Worm (Caenorhabditis elegans) whole organism, young adult: ENCODE results near the gene F16B12.7.

Experiments used
- B0019.2 ChIP-seq: fragments of 200-800 bp; sonication (Bioruptor generic); conservative IDR thresholded peaks from 2 replicates; pipeline ENCODE4 v1.3.6; 2022; ENCODE audit warnings: missing genetic modification reagents, missing genetic modification characterization, missing compliant biosample characterization
- C06A6.2 ChIP-seq: fragments of 200-800 bp; sonication (Bioruptor generic); conservative IDR thresholded peaks from 2 replicates; pipeline ENCODE4 v1.3.6; 2022; ENCODE audit warnings: missing genetic modification characterization, missing compliant biosample characterization
- F49E8.2 ChIP-seq: sonication (generic microtip); optimal IDR thresholded peaks from 3 replicates; lab custom pipeline; 2017; ENCODE audit warnings: missing genetic modification characterization, mild to moderate bottlenecking, missing compliant biosample characterization, antibody characterized with exemption, moderate library complexity; ENCODE audit not compliant: insufficient read depth
- K11D2.4 ChIP-seq: fragments of 200-800 bp; sonication (Bioruptor generic); IDR thresholded peaks from 2 replicates; pipeline ENCODE4 v1.3.6; 2022; ENCODE audit warnings: missing genetic modification reagents, missing genetic modification characterization, missing compliant biosample characterization
- K12H6.12 ChIP-seq: fragments of 200-800 bp; sonication (Bioruptor generic); optimal IDR thresholded peaks from 2 replicates; lab custom pipeline; 2018; ENCODE audit warnings: mild to moderate bottlenecking, missing genetic modification characterization, missing compliant biosample characterization
- T07F8.4 ChIP-seq: sonication (generic microtip); optimal IDR thresholded peaks from 2 replicates; lab custom pipeline; 2016; ENCODE audit warnings: mild to moderate bottlenecking, missing genetic modification characterization, moderate library complexity, missing compliant biosample characterization
- T26A5.8 ChIP-seq: sonication (generic microtip); optimal IDR thresholded peaks from 2 replicates; lab custom pipeline; 2016; ENCODE audit warnings: missing genetic modification characterization, missing compliant biosample characterization
- Y56A3A.18 ChIP-seq: fragments of 200-800 bp; sonication (Bioruptor generic); IDR thresholded peaks from 2 replicates; pipeline ENCODE4 v1.3.6; 2022; ENCODE audit warnings: missing genetic modification reagents, missing genetic modification characterization, missing compliant biosample characterization
- Y67H2A.10 ChIP-seq: fragments of 200-800 bp; sonication (Bioruptor generic); conservative IDR thresholded peaks from 2 replicates; pipeline ENCODE4 v1.3.6; 2022; ENCODE audit warnings: missing genetic modification reagents, missing genetic modification characterization, missing compliant biosample characterization
- Y79H2A.3 ChIP-seq: fragments of 200-800 bp; sonication (Bioruptor generic); conservative IDR thresholded peaks from 2 replicates; pipeline ENCODE4 v1.3.6; 2022; ENCODE audit warnings: missing genetic modification reagents, missing genetic modification characterization, missing compliant biosample characterization
- aptf-2 ChIP-seq: fragments of 200-800 bp; sonication (Bioruptor generic); conservative IDR thresholded peaks from 2 replicates; pipeline ENCODE4 v1.3.6; 2022; ENCODE audit warnings: missing genetic modification reagents, missing genetic modification characterization, missing compliant biosample characterization
- aptf-3 ChIP-seq: fragments of 200-800 bp; sonication (Bioruptor generic); IDR thresholded peaks from 2 replicates; pipeline ENCODE4 v1.3.6; 2022; ENCODE audit warnings: missing genetic modification characterization, missing compliant biosample characterization
- bed-2 ChIP-seq: fragments of 200-800 bp; sonication (Bioruptor generic); IDR thresholded peaks from 2 replicates; pipeline ENCODE4 v1.3.6; 2022; ENCODE audit warnings: missing genetic modification reagents, missing genetic modification characterization, missing compliant biosample characterization
- ccch-3 ChIP-seq: fragments of 200-800 bp; sonication (Bioruptor generic); optimal IDR thresholded peaks from 2 replicates; lab custom pipeline; 2018; ENCODE audit warnings: mild to moderate bottlenecking, missing genetic modification characterization, missing compliant biosample characterization
- cebp-1 ChIP-seq, 2 experiments: fragments of 200-800 bp in 1 of 2; sonication (Bioruptor generic) in 1 of 2; sonication (generic microtip) in 1 of 2; IDR thresholded peaks in 1 of 2; optimal IDR thresholded peaks in 1 of 2; 2 replicates each; pipeline versions ENCODE4 v1.3.6 to Lab custom; 2017 to 2022; ENCODE audit warnings: missing compliant biosample characterization in 2 of 2, missing genetic modification characterization in 2 of 2, mild to moderate bottlenecking in 1 of 2, missing genetic modification reagents in 1 of 2, moderate library complexity in 1 of 2
- ceh-27 ChIP-seq: fragments of 200-800 bp; sonication (Bioruptor generic); optimal IDR thresholded peaks from 2 replicates; lab custom pipeline; 2018; ENCODE audit warnings: mild to moderate bottlenecking, missing genetic modification characterization, moderate library complexity, missing compliant biosample characterization
- ceh-79 ChIP-seq: sonication (generic microtip); optimal IDR thresholded peaks from 2 replicates; lab custom pipeline; 2017; ENCODE audit warnings: mild to moderate bottlenecking, missing genetic modification characterization, missing compliant biosample characterization
- ceh-91 ChIP-seq: fragments of 200-800 bp; sonication (Bioruptor generic); IDR thresholded peaks from 2 replicates; pipeline ENCODE4 v1.3.6; 2022; ENCODE audit warnings: missing genetic modification reagents, missing genetic modification characterization, missing compliant biosample characterization
- chd-7 ChIP-seq: sonication (generic microtip); optimal IDR thresholded peaks from 2 replicates; lab custom pipeline; 2016; ENCODE audit warnings: mild to moderate bottlenecking, missing genetic modification characterization, moderate library complexity, missing compliant biosample characterization
- die-1 ChIP-seq: sonication (generic microtip); optimal IDR thresholded peaks from 2 replicates; lab custom pipeline; 2016; ENCODE audit warnings: missing genotype, mild to moderate bottlenecking, missing genetic modification characterization, missing compliant biosample characterization
- dox-1 ChIP-seq: fragments of 200-800 bp; sonication (Bioruptor generic); IDR thresholded peaks from 2 replicates; pipeline ENCODE4 v1.3.6; 2022; ENCODE audit warnings: missing genetic modification reagents, missing genetic modification characterization, missing compliant biosample characterization
- dpff-1 ChIP-seq: sonication (generic microtip); optimal IDR thresholded peaks from 2 replicates; lab custom pipeline; 2017; ENCODE audit warnings: mild to moderate bottlenecking, missing genetic modification characterization, missing compliant biosample characterization
- dpl-1 ChIP-seq: fragments of 150-350 bp; optimal IDR thresholded peaks from 2 replicates; lab custom pipeline; 2014; ENCODE audit warnings: missing biosample characterization, missing genetic modification reagents, missing genetic modification characterization
- egl-18 ChIP-seq: fragments of 200-800 bp; sonication (Bioruptor generic); IDR thresholded peaks from 2 replicates; pipeline ENCODE4 v1.3.6; 2022; ENCODE audit warnings: missing genetic modification reagents, missing genetic modification characterization, missing compliant biosample characterization
- egl-44 ChIP-seq: fragments of 200-800 bp; sonication (Bioruptor generic); IDR thresholded peaks from 2 replicates; pipeline ENCODE4 v1.3.6; 2022; ENCODE audit warnings: missing genetic modification reagents, missing genetic modification characterization, missing compliant biosample characterization
- egrh-3 ChIP-seq: fragments of 200-800 bp; sonication (Bioruptor generic); IDR thresholded peaks from 2 replicates; pipeline ENCODE4 v1.3.6; 2022; ENCODE audit warnings: missing genetic modification reagents, missing genetic modification characterization, missing compliant biosample characterization
- ekl-4 ChIP-seq: fragments of 200-800 bp; sonication (Bioruptor generic); IDR thresholded peaks from 2 replicates; pipeline ENCODE4 v1.3.6; 2022; ENCODE audit warnings: missing genetic modification reagents, missing genetic modification characterization, missing compliant biosample characterization
- gei-17 ChIP-seq: fragments of 200-800 bp; sonication (Bioruptor generic); optimal IDR thresholded peaks from 2 replicates; lab custom pipeline; 2018; ENCODE audit warnings: mild to moderate bottlenecking, missing genetic modification characterization, missing compliant biosample characterization
- hlh-26 ChIP-seq: fragments of 200-800 bp; sonication (Bioruptor generic); conservative IDR thresholded peaks from 2 replicates; pipeline ENCODE4 v1.3.6; 2022; ENCODE audit warnings: missing genetic modification reagents, missing genetic modification characterization, missing compliant biosample characterization
- lin-40 ChIP-seq: sonication (generic microtip); optimal IDR thresholded peaks from 2 replicates; lab custom pipeline; 2016; ENCODE audit warnings: missing genetic modification characterization, mild to moderate bottlenecking, missing compliant biosample characterization, missing genotype, missing genetic modification reagents
- lsl-1 ChIP-seq: fragments of 200-800 bp; sonication (Bioruptor generic); optimal IDR thresholded peaks from 2 replicates; lab custom pipeline; 2018; ENCODE audit warnings: mild to moderate bottlenecking, missing genetic modification characterization, moderate library complexity, missing compliant biosample characterization
- mcd-1 ChIP-seq: fragments of 200-800 bp; sonication (Bioruptor generic); IDR thresholded peaks from 2 replicates; pipeline ENCODE4 v1.3.6; 2022; ENCODE audit warnings: missing genetic modification reagents, missing genetic modification characterization, missing compliant biosample characterization
- mel-28 ChIP-seq: sonication (generic microtip); optimal IDR thresholded peaks from 2 replicates; lab custom pipeline; 2016; ENCODE audit warnings: borderline replicate concordance, mild to moderate bottlenecking, missing genetic modification characterization, missing compliant biosample characterization
- mes-4 ChIP-seq: sonication (generic microtip); optimal IDR thresholded peaks from 2 replicates; lab custom pipeline; 2016; ENCODE audit warnings: missing genotype, missing genetic modification characterization, missing compliant biosample characterization
- mxl-1 ChIP-seq: sonication (generic microtip); optimal IDR thresholded peaks from 2 replicates; lab custom pipeline; 2016; ENCODE audit warnings: missing genetic modification characterization, missing compliant biosample characterization
- nfya-2 ChIP-seq: fragments of 200-800 bp; sonication (Bioruptor generic); IDR thresholded peaks from 2 replicates; pipeline ENCODE4 v1.3.6; 2022; ENCODE audit warnings: missing genetic modification reagents, missing genetic modification characterization, missing compliant biosample characterization
- nfyb-1 ChIP-seq: fragments of 200-800 bp; sonication (Bioruptor generic); IDR thresholded peaks from 2 replicates; pipeline ENCODE4 v1.3.6; 2022; ENCODE audit warnings: missing genetic modification reagents, missing genetic modification characterization, missing compliant biosample characterization
- nhr-120 ChIP-seq: fragments of 200-800 bp; sonication (Bioruptor generic); IDR thresholded peaks from 2 replicates; pipeline ENCODE4 v1.3.6; 2022; ENCODE audit warnings: missing genetic modification characterization, missing compliant biosample characterization
- nhr-27 ChIP-seq: fragments of 200-800 bp; sonication (Bioruptor generic); optimal IDR thresholded peaks from 2 replicates; lab custom pipeline; 2018; ENCODE audit warnings: mild to moderate bottlenecking, missing genetic modification characterization, moderate library complexity, missing compliant biosample characterization
- rec-8 ChIP-seq, 2 experiments: sonication (generic microtip); optimal IDR thresholded peaks; 2 replicates each; lab custom pipeline; 2016; ENCODE audit warnings: mild to moderate bottlenecking in 2 of 2, missing genetic modification characterization in 2 of 2, missing genetic modification reagents in 2 of 2, missing genotype in 2 of 2, missing biosample characterization in 1 of 2, missing compliant biosample characterization in 1 of 2, moderate library complexity in 1 of 2
- rpc-1 ChIP-seq, 2 experiments: fragments of 150-350 bp in 1 of 2; sonication (generic microtip) in 1 of 2; optimal IDR thresholded peaks; 2 replicates each; lab custom pipeline; 2014 to 2018; ENCODE audit warnings: missing biosample characterization in 1 of 2, missing genetic modification characterization in 1 of 2, missing genetic modification reagents in 1 of 2, missing genotype in 1 of 2
- snpc-4 ChIP-seq, 5 experiments: fragments of 150-350 bp in 1 of 5; sonication (generic microtip) in 4 of 5; optimal IDR thresholded peaks; 2 replicates each; lab custom pipeline; 2014 to 2018; ENCODE audit warnings: missing genetic modification characterization in 5 of 5, missing biosample characterization in 3 of 5, antibody characterized with exemption in 2 of 5, mild to moderate bottlenecking in 2 of 5, missing compliant biosample characterization in 2 of 5, missing genotype in 2 of 5, moderate library complexity in 2 of 5, missing genetic modification reagents in 1 of 5
- unc-130 ChIP-seq: sonication (generic microtip); optimal IDR thresholded peaks from 2 replicates; lab custom pipeline; 2016; ENCODE audit warnings: missing genetic modification reagents, missing genetic modification characterization, missing compliant biosample characterization
- xnd-1 ChIP-seq: sonication (generic microtip); optimal IDR thresholded peaks from 2 replicates; lab custom pipeline; 2016; ENCODE audit warnings: missing genotype, missing genetic modification reagents, missing genetic modification characterization, missing compliant biosample characterization
- ztf-25 ChIP-seq: fragments of 200-800 bp; sonication (Bioruptor generic); IDR thresholded peaks from 2 replicates; pipeline ENCODE4 v1.3.6; 2022; ENCODE audit warnings: missing genetic modification reagents, missing genetic modification characterization, missing compliant biosample characterization
- ztf-6 ChIP-seq: fragments of 200-800 bp; sonication (Bioruptor generic); IDR thresholded peaks from 2 replicates; pipeline ENCODE4 v1.3.6; 2022; ENCODE audit warnings: missing genetic modification reagents, missing genetic modification characterization, missing compliant biosample characterization

F16B12.7 gene

DNA sequence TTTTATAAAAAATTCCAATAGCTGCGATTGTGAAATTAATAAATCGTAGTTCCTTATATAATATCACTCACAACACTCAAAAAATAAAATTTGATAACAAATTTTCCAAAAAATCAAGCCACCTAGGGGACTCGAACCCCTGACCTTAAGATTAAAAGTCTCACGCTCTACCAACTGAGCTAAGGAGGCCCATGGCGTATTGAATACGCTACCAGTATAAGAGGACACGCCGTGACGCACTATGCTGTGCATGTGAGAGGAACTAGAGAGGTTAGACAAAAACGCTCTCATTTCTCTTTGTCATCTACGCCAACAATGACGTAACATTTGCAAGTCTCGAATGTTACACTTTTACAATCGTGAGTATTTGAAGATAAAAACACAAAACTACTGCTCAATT lies 44.5 kb upstream of the F16B12.7 start (continued):
- TF ChIP-seq dox-1: peak; percentile 92
- TF ChIP-seq mxl-1: peak; percentile 96
- peak; percentile 93 for TF ChIP-seq nfyb-1 (GFP tag; lab: Robert Waterston, UW)
- peak; percentile 77 for TF ChIP-seq cebp-1 (GFP tag; IDR thresholded peaks at IDR 0.05; lab: Robert Waterston, UW)
- TF ChIP-seq cebp-1 (tag; optimal IDR thresholded peaks at IDR 0.05; lab: Kevin White, UChicago): peak; percentile 90
- peak; percentile 87 for TF ChIP-seq ekl-4 (GFP tag; lab: Robert Waterston, UW)
- peak; percentile 41 for TF ChIP-seq lsl-1 (GFP tag; lab: Kevin White, UChicago)
- peak; percentile 73 for TF ChIP-seq mes-4 (tag; lab: Kevin White, UChicago)
- TF ChIP-seq rec-8 (tag; optimal IDR thresholded peaks at IDR 0.05; lab: Kevin White, UChicago): peak; percentile 72 to 89
- TF ChIP-seq ccch-3 (GFP tag; lab: Kevin White, UChicago): peak; percentile 65
- peak; percentile 97 for TF ChIP-seq die-1 (tag; lab: Kevin White, UChicago)
- peak; percentile 58; the same call in 1 of the 2 replicates for TF ChIP-seq B0019.2 (GFP tag; lab: Robert Waterston, UW)
- peak; percentile 95 for TF ChIP-seq aptf-3 (GFP tag; lab: Robert Waterston, UW)
- TF ChIP-seq unc-130 (GFP tag; lab: Kevin White, UChicago): peak; percentile 51
- TF ChIP-seq ztf-25: peak; percentile 98
- peak; percentile 79 for TF ChIP-seq C06A6.2 (GFP tag; lab: Robert Waterston, UW)
- TF ChIP-seq bed-2: peak; percentile 77
- no peak; the same call in none of the 2 replicates for TF ChIP-seq mcd-1 (GFP tag; lab: Robert Waterston, UW)
- TF ChIP-seq egl-44 (GFP tag; lab: Robert Waterston, UW): peak; percentile 96
- TF ChIP-seq F49E8.2 (tag; lab: Kevin White, UChicago): peak; percentile 30
- TF ChIP-seq Y56A3A.18 (GFP tag; lab: Robert Waterston, UW): peak; percentile 81; the same call in 1 of the 2 replicates
- peak; percentile 90 for TF ChIP-seq K11D2.4 (GFP tag; lab: Robert Waterston, UW)
- peak; percentile 84 for TF ChIP-seq snpc-4 (GFP tag; optimal IDR thresholded peaks at IDR 0.05; lab: Kevin White, UChicago)
- TF ChIP-seq snpc-4 (tag; optimal IDR thresholded peaks at IDR 0.05; lab: Kevin White, UChicago): peak; percentile 66 to 88 (median 84)
- no peak for TF ChIP-seq nhr-120 (GFP tag; lab: Robert Waterston, UW)
- peak; percentile 90 for TF ChIP-seq T07F8.4 (tag; lab: Kevin White, UChicago)
- peak; percentile 39 for TF ChIP-seq dpl-1 (GFP tag; lab: Kevin White, UChicago)
- TF ChIP-seq egl-18: peak; percentile 84
- TF ChIP-seq lin-40 (tag; lab: Kevin White, UChicago): peak; percentile 91
- TF ChIP-seq hlh-26 (GFP tag; lab: Robert Waterston, UW): 0 out of 2 replicates have a peak, but pooled peaks have one; percentile 49
- TF ChIP-seq chd-7: peak; percentile 88
- TF ChIP-seq xnd-1 (tag; lab: Kevin White, UChicago): no peak
- peak; percentile 82; the same call in 1 of the 2 replicates for TF ChIP-seq ztf-6 (GFP tag; lab: Robert Waterston, UW)
- TF ChIP-seq nhr-27 (tag; lab: Kevin White, UChicago): peak; percentile 91
- peak; percentile 87 for TF ChIP-seq T26A5.8 (tag; lab: Kevin White, UChicago)
- TF ChIP-seq Y79H2A.3 (GFP tag; lab: Robert Waterston, UW): peak; percentile 89
- no peak for TF ChIP-seq nfya-2 (GFP tag; lab: Robert Waterston, UW)
- peak; percentile 75 for TF ChIP-seq gei-17
- TF ChIP-seq ceh-91: no peak
- peak; percentile 97 for TF ChIP-seq rpc-1 (optimal IDR thresholded peaks at IDR 0.05; lab: Kevin White, UChicago)
- TF ChIP-seq rpc-1 (tag; optimal IDR thresholded peaks at IDR 0.05; lab: Kevin White, UChicago): peak; percentile 99
- peak; percentile 90 for TF ChIP-seq K12H6.12 (tag; lab: Kevin White, UChicago)
- TF ChIP-seq aptf-2 (GFP tag; lab: Robert Waterston, UW): 0 out of 2 replicates have a peak, but pooled peaks have one; percentile 41
- no peak for TF ChIP-seq dpff-1 (tag; lab: Kevin White, UChicago)
- peak; percentile 84 for TF ChIP-seq ceh-27 (GFP tag; lab: Kevin White, UChicago)
- peak; percentile 77 for TF ChIP-seq mel-28 (tag; lab: Kevin White, UChicago)
- TF ChIP-seq Y67H2A.10 (GFP tag; lab: Robert Waterston, UW): peak; percentile 48
- peak; percentile 85 for TF ChIP-seq ceh-79
- TF ChIP-seq egrh-3: peak; percentile 50
